Worm (Caenorhabditis elegans) whole organism, midembryonic: Measurements from ENCODE around the gene R02F11.3.

Experiments
- T22C8.4 ChIP-seq: fragments of 200-800 bp; sonication (Bioruptor generic); IDR thresholded peaks from 2 replicates; pipeline ENCODE4 v1.3.6; 2022; ENCODE audit warnings: missing genetic modification characterization, missing compliant biosample characterization
- klf-2 ChIP-seq: fragments of 200-800 bp; sonication (Bioruptor generic); conservative IDR thresholded peaks from 2 replicates; pipeline ENCODE4 v1.3.6; 2022; ENCODE audit warnings: missing genetic modification reagents, missing genetic modification characterization, missing compliant biosample characterization
- med-1 ChIP-seq: sonication (generic microtip); optimal IDR thresholded peaks from 2 replicates; lab custom pipeline; 2017; ENCODE audit warnings: missing genetic modification characterization, mild to moderate bottlenecking, missing compliant biosample characterization, antibody characterized with exemption, missing genetic modification reagents; ENCODE audit not compliant: insufficient read depth
- ref-1 ChIP-seq: fragments of 200-800 bp; sonication (Bioruptor generic); conservative IDR thresholded peaks from 2 replicates; pipeline ENCODE4 v1.3.6; 2022; ENCODE audit warnings: missing genetic modification reagents, missing genetic modification characterization, missing compliant biosample characterization
- tab-1 ChIP-seq: fragments of 200-800 bp; sonication (Bioruptor generic); IDR thresholded peaks from 2 replicates; pipeline ENCODE4 v1.3.6; 2022; ENCODE audit warnings: missing genetic modification characterization, missing compliant biosample characterization
- ztf-23 ChIP-seq: fragments of 200-800 bp; sonication (Bioruptor generic); IDR thresholded peaks from 2 replicates; pipeline ENCODE4 v1.3.6; 2022; ENCODE audit warnings: missing genetic modification reagents, missing genetic modification characterization, missing compliant biosample characterization
- ztf-29 ChIP-seq: fragments of 200-800 bp; sonication (Bioruptor generic); IDR thresholded peaks from 2 replicates; pipeline ENCODE4 v1.3.6; 2022; ENCODE audit warnings: missing genetic modification reagents, missing genetic modification characterization, missing compliant biosample characterization

ce11 chrV:4850446-4850845, 44.7 kb upstream of the R02F11.3 start:
- no peak for TF ChIP-seq tab-1 (GFP tag; lab: Robert Waterston, UW)
- TF ChIP-seq klf-2 (GFP tag; lab: Robert Waterston, UW), result no peak
- TF ChIP-seq ztf-29 (GFP tag; lab: Robert Waterston, UW), result no peak
- TF ChIP-seq med-1 (GFP tag; lab: Kevin White, UChicago), result no peak
- no peak for TF ChIP-seq ztf-23
- TF ChIP-seq ref-1, result no peak
- no peak for TF ChIP-seq T22C8.4 (GFP tag; lab: Robert Waterston, UW)
